Fruit fly (Drosophila melanogaster): ENCODE data around the gene JIL-1.
A peak's percentile ranks its signal among the peaks of the same experiment; 100 is the strongest.

- TF ChIP-seq dsf (GFP tag; optimal IDR thresholded peaks at IDR 0.05; ENCODE audit: borderline replicate concordance): peak; percentile 87
- peak; percentile 87 for TF ChIP-seq OdsH (GFP tag; optimal IDR thresholded peaks at IDR 0.05)
- TF ChIP-seq jim (GFP tag; optimal IDR thresholded peaks at IDR 0.05): no peak
Observed at dm6 chr3L:11064689-11065088, 28.3 kb downstream of the JIL-1 start, which contains the start of the genes CG32075, CG45101 and SuUR.
